Fruit fly (Drosophila melanogaster): ENCODE results near the gene CG31522.

The CG31522 gene

dm6 chr3R:4450721-4451120, 12.0 kb downstream of the CG31522 start (continued):
- TF ChIP-seq al (GFP tag; IDR thresholded peaks at IDR 0.05) (no peak), CG9932 (GFP tag; IDR thresholded peaks at IDR 0.05) (0 out of 2 replicates have a peak, but pooled peaks have one; percentile 13)

- peak; percentile 57; the same call in 1 of the 3 replicates for TF ChIP-seq zen2 (GFP tag; IDR thresholded peaks at IDR 0.05; ENCODE audit: partially characterized antibody)
- TF ChIP-seq CG17328 (GFP tag; IDR thresholded peaks at IDR 0.05): no peak
- 0 out of 2 replicates have a peak, but pooled peaks have one; percentile 20 for TF ChIP-seq crol (GFP tag; IDR thresholded peaks at IDR 0.05)
- peak; percentile 56 for TF ChIP-seq scrt (GFP tag; optimal IDR thresholded peaks at IDR 0.05)
- peak; percentile 7 for TF ChIP-seq ftz-f1 (GFP tag; optimal IDR thresholded peaks at IDR 0.05)
- peak; percentile 48; the same call in 1 of the 3 replicates for TF ChIP-seq CG34422 (GFP tag; IDR thresholded peaks at IDR 0.05)
- TF ChIP-seq z (GFP tag; IDR thresholded peaks at IDR 0.05): 0 out of 3 replicates have a peak, but pooled peaks have one; percentile 11
- TF ChIP-seq ci (GFP tag; IDR thresholded peaks at IDR 0.05): peak; percentile 28; the same call in 1 of the 3 replicates
- 0 out of 2 replicates have a peak, but pooled peaks have one; percentile 25 for TF ChIP-seq sim (GFP tag; IDR thresholded peaks at IDR 0.05)
- TF ChIP-seq hkb (optimal IDR thresholded peaks at IDR 0.05): no peak
- TF ChIP-seq hkb (GFP tag; IDR thresholded peaks at IDR 0.05): peak; percentile 27; the same call in 1 of the 2 replicates
- no peak for TF ChIP-seq CG14860 (GFP tag; IDR thresholded peaks at IDR 0.05; ENCODE audit: partially characterized antibody)
- TF ChIP-seq CG33213 (GFP tag; optimal IDR thresholded peaks at IDR 0.05): no peak
- no peak for TF ChIP-seq CG2199 (GFP tag; IDR thresholded peaks at IDR 0.05)
- TF ChIP-seq cwo (GFP tag; optimal IDR thresholded peaks at IDR 0.05): peak; percentile 91
- peak; percentile 3 for TF ChIP-seq ewg (GFP tag; optimal IDR thresholded peaks at IDR 0.05)
- peak; percentile 70 for TF ChIP-seq Med (GFP tag)
- peak; percentile 33; the same call in 1 of the 2 replicates for TF ChIP-seq Adf1 (GFP tag; IDR thresholded peaks at IDR 0.05)
- no peak for TF ChIP-seq CG17802 (tag; optimal IDR thresholded peaks at IDR 0.05)
- 0 out of 4 replicates have a peak, but pooled peaks have one; percentile 28 for TF ChIP-seq Dll (GFP tag; IDR thresholded peaks at IDR 0.05; ENCODE audit: partially characterized antibody)
- TF ChIP-seq CG34224 (GFP tag; IDR thresholded peaks at IDR 0.05; ENCODE audit: partially characterized antibody): 0 out of 3 replicates have a peak, but pooled peaks have one; percentile 23
These were observed 13.4 kb downstream of the CG31522 start for dm6 chr3R:4449256-4449655.

- TF ChIP-seq chinmo (GFP tag; IDR thresholded peaks at IDR 0.05; ENCODE audit: partially characterized antibody) (0 out of 4 replicates have a peak, but pooled peaks have one; percentile 24), CG30403 (GFP tag; optimal IDR thresholded peaks at IDR 0.05) (no peak), mirr (GFP tag; optimal IDR thresholded peaks at IDR 0.05) (peak; percentile 83), CG34376 (GFP tag; optimal IDR thresholded peaks at IDR 0.05) (peak; percentile 2), exex (tag; optimal IDR thresholded peaks at IDR 0.05) (peak; percentile 83), Oaz (GFP tag; IDR thresholded peaks at IDR 0.05) (no peak), sug (tag; optimal IDR thresholded peaks at IDR 0.05) (peak; percentile 43), Poxn (GFP tag; IDR thresholded peaks at IDR 0.05) (no peak), Gug (GFP tag; IDR thresholded peaks at IDR 0.05) (no peak), CG15479 (GFP tag; optimal IDR thresholded peaks at IDR 0.05) (peak; percentile 12), Med (GFP tag) (peak; percentile 33), Pdp1 (GFP tag; optimal IDR thresholded peaks at IDR 0.05) (peak in 1 of 2 experiments; percentile 39), sd (tag; optimal IDR thresholded peaks at IDR 0.05) (peak; percentile 39)
These were observed 16.0 kb downstream of the CG31522 start for dm6 chr3R:4446455-4447224.
